Fruit fly (Drosophila melanogaster): Measurements from ENCODE around the gene Klp98A.

Gene Klp98A

DNA sequence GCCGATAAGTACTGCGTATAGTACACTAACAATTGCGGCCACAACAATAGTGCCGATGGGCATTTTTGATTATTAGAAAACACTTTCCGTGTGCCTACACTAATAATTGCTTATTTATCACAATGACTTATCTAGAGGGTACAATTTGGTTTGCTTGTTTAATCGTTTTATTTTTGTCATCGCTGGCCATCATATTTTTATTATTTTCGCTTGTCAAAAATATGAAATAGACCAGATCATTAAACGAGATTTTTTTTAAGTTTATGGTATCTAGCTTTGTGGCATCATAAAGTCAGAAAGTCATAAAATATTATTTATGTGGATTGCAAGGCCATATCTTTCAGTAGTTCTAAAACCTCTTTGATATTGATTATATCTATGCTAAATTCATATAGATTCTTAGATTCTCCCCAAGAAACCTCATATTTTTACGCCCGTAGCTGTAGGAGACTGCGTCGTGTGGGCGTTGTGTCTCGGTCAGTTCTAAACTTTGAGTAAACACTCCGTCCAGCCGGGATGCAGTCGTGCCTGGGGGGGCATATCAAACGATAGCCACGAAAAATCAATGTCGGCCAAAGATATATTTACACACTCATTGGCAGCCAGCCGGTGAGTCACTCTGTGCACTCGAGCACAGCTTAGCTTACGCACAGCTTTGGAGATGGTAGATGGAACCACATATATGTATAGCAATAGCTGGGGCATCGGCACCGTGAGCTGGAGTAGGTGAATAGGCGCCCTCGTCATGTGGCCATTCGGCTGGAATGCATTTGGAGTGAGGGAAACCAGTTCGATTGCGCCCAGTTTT lies 45.9 kb upstream of the Klp98A start (continued):
- TF ChIP-seq CG1233 (GFP tag; optimal IDR thresholded peaks at IDR 0.05) (no peak), CrebB (tag; optimal IDR thresholded peaks at IDR 0.05) (no peak), cad (GFP tag; optimal IDR thresholded peaks at IDR 0.05) (no peak), tll (GFP tag; optimal IDR thresholded peaks at IDR 0.05) (no peak), eyg (GFP tag; optimal IDR thresholded peaks at IDR 0.05) (no peak), H2.0 (GFP tag; IDR thresholded peaks at IDR 0.05) (no peak), fru (optimal IDR thresholded peaks at IDR 0.05) (no peak), seq (GFP tag; IDR thresholded peaks at IDR 0.05) (no peak), nmo (GFP tag; optimal IDR thresholded peaks at IDR 0.05) (peak; percentile 60), pb (GFP tag; optimal IDR thresholded peaks at IDR 0.05) (no peak), CG3407 (GFP tag; optimal IDR thresholded peaks at IDR 0.05) (no peak), Usf (GFP tag; optimal IDR thresholded peaks at IDR 0.05) (no peak), CG9609 (GFP tag; optimal IDR thresholded peaks at IDR 0.05) (no peak), klu (GFP tag; IDR thresholded peaks at IDR 0.05) (no peak), CG3838 (GFP tag; optimal IDR thresholded peaks at IDR 0.05) (no peak), sens-2 (GFP tag; IDR thresholded peaks at IDR 0.05) (no peak), CG30020 (tag; optimal IDR thresholded peaks at IDR 0.05) (no peak), Hr39 (optimal IDR thresholded peaks at IDR 0.05) (no peak), Atf6 (GFP tag; IDR thresholded peaks at IDR 0.05) (no peak), h (optimal IDR thresholded peaks at IDR 0.05) (no peak), fd102C (GFP tag; optimal IDR thresholded peaks at IDR 0.05) (no peak), so (GFP tag; IDR thresholded peaks at IDR 0.05) (peak; percentile 45; the same call in 1 of the 3 replicates), jigr1 (GFP tag; IDR thresholded peaks at IDR 0.05) (no peak), CG13123 (GFP tag; optimal IDR thresholded peaks at IDR 0.05) (no peak), gcm (GFP tag; optimal IDR thresholded peaks at IDR 0.05) (no peak), CG4328 (GFP tag; optimal IDR thresholded peaks at IDR 0.05) (no peak), CG16863 (GFP tag; optimal IDR thresholded peaks at IDR 0.05) (no peak), CG17186 (GFP tag; optimal IDR thresholded peaks at IDR 0.05) (no peak), CG18262 (tag; optimal IDR thresholded peaks at IDR 0.05) (peak; percentile 60), trh (GFP tag; optimal IDR thresholded peaks at IDR 0.05) (no peak), tin (GFP tag; optimal IDR thresholded peaks at IDR 0.05) (no peak), Med (GFP tag) (peak; percentile 86), Meics (GFP tag; optimal IDR thresholded peaks at IDR 0.05) (peak; percentile 53), ato (GFP tag; IDR thresholded peaks at IDR 0.05; ENCODE audit: partially characterized antibody) (no peak), CG32772 (GFP tag; IDR thresholded peaks at IDR 0.05) (no peak), chif (GFP tag; optimal IDR thresholded peaks at IDR 0.05) (peak in 1 of 2 experiments; percentile 25), ftz-f1 (GFP tag; optimal IDR thresholded peaks at IDR 0.05) (no peak), cg (GFP tag; optimal IDR thresholded peaks at IDR 0.05) (no peak), Xrp1 (GFP tag; IDR thresholded peaks at IDR 0.05) (no peak), dysf (GFP tag; IDR thresholded peaks at IDR 0.05) (peak; percentile 49; the same call in 1 of the 3 replicates), Side (GFP tag; optimal IDR thresholded peaks at IDR 0.05) (no peak), bsh (GFP tag; optimal IDR thresholded peaks at IDR 0.05) (peak; percentile 12 to 54), Ets65A (GFP tag) (no peak), CG1529 (GFP tag; optimal IDR thresholded peaks at IDR 0.05) (no peak), Kr (GFP tag; optimal IDR thresholded peaks at IDR 0.05) (no peak), bcd (GFP tag; optimal IDR thresholded peaks at IDR 0.05) (no peak), CG4820 (GFP tag; optimal IDR thresholded peaks at IDR 0.05) (no peak), Ets97D (GFP tag; optimal IDR thresholded peaks at IDR 0.05) (no peak), Dbx (GFP tag; IDR thresholded peaks at IDR 0.05) (no peak), CG2202 (tag; optimal IDR thresholded peaks at IDR 0.05) (no peak), ind (GFP tag; optimal IDR thresholded peaks at IDR 0.05) (peak; percentile 24), tna (GFP tag; IDR thresholded peaks at IDR 0.05; ENCODE audit: partially characterized antibody) (no peak)
